Worm (Caenorhabditis elegans): ENCODE measurements around the gene dao-4.

ce11 chrX:10068468-10068867, 6.6 kb upstream of the dao-4 start:
- no peak for TF ChIP-seq unc-39 (tag; optimal IDR thresholded peaks at IDR 0.05)
- TF ChIP-seq mdl-1 (tag; optimal IDR thresholded peaks at IDR 0.05) = no peak
- no peak for TF ChIP-seq nhr-77 (tag; optimal IDR thresholded peaks at IDR 0.05)
- TF ChIP-seq ama-1 (optimal IDR thresholded peaks at IDR 0.05) = no peak
- no peak for TF ChIP-seq lin-13 (GFP tag; optimal IDR thresholded peaks at IDR 0.05)
- TF ChIP-seq nhr-11 (tag; optimal IDR thresholded peaks at IDR 0.05) = no peak
- no peak for TF ChIP-seq fos-1 (tag; optimal IDR thresholded peaks at IDR 0.05)
- no peak for TF ChIP-seq elt-3 (tag; optimal IDR thresholded peaks at IDR 0.05)
- no peak for TF ChIP-seq ztf-11 (tag; optimal IDR thresholded peaks at IDR 0.05)
- TF ChIP-seq unc-62 (GFP tag; optimal IDR thresholded peaks at IDR 0.05) = no peak

All from whole organism, L2 larva.